Fruit fly (Drosophila melanogaster) whole organism, embryonic: ENCODE results near the gene wuho.
A peak's percentile ranks its signal among the peaks of the same experiment; 100 is the strongest.

Source experiments
- Antp ChIP-seq: fragments of 200-800 bp; sonication (Bioruptor generic); optimal IDR thresholded peaks from 3 replicates; lab custom pipeline; 2016; ENCODE audit warnings: missing biosample characterization, missing genetic modification characterization
- Asciz ChIP-seq: fragments of 200-800 bp; sonication (Bioruptor generic); optimal IDR thresholded peaks from 2 replicates; lab custom pipeline; 2017; ENCODE audit warnings: missing biosample characterization, mild to moderate bottlenecking, missing genetic modification characterization, missing genetic modification reagents
- Atf3 ChIP-seq: fragments of 200-800 bp; sonication (Bioruptor generic); optimal IDR thresholded peaks from 3 replicates; lab custom pipeline; 2016; ENCODE audit warnings: missing biosample characterization, missing genetic modification characterization
- CG10543 ChIP-seq: fragments of 200-800 bp; sonication (Bioruptor generic); optimal IDR thresholded peaks from 3 replicates; lab custom pipeline; 2017; ENCODE audit warnings: missing biosample characterization, mild to moderate bottlenecking, missing genetic modification characterization, moderate library complexity
- CG10565 ChIP-seq: fragments of 200-800 bp; sonication (Bioruptor generic); optimal IDR thresholded peaks from 3 replicates; lab custom pipeline; 2016; ENCODE audit warnings: missing biosample characterization, mild to moderate bottlenecking, missing genetic modification characterization
- CG11695 ChIP-seq: fragments of 200-800 bp; sonication (Bioruptor generic); IDR thresholded peaks from 3 replicates; pipeline ENCODE4 v1.3.6; 2022; ENCODE audit warnings: missing biosample characterization, missing genetic modification characterization
- CG13894 ChIP-seq: fragments of 200-800 bp; sonication (Bioruptor generic); optimal IDR thresholded peaks from 3 replicates; lab custom pipeline; 2018; ENCODE audit warnings: missing biosample characterization, mild to moderate bottlenecking, missing genetic modification characterization, moderate library complexity
- CG16813 ChIP-seq: fragments of 200-800 bp; sonication (Bioruptor generic); IDR thresholded peaks from 3 replicates; pipeline ENCODE4 v1.3.6; 2022; ENCODE audit warnings: missing biosample characterization, missing genetic modification characterization; ENCODE audit not compliant: partially characterized antibody
- CG17361 ChIP-seq: fragments of 200-800 bp; sonication (Bioruptor generic); IDR thresholded peaks from 3 replicates; pipeline ENCODE4 v1.3.6; 2022; ENCODE audit warnings: missing biosample characterization, missing genetic modification characterization
- CG17912 ChIP-seq: fragments of 200-800 bp; sonication (Bioruptor generic); optimal IDR thresholded peaks from 2 replicates; lab custom pipeline; 2018; ENCODE audit warnings: missing biosample characterization, mild to moderate bottlenecking, missing genetic modification characterization
- CG18619 ChIP-seq: fragments of 200-800 bp; sonication (Bioruptor generic); optimal IDR thresholded peaks from 3 replicates; lab custom pipeline; 2017; ENCODE audit warnings: missing biosample characterization, mild to moderate bottlenecking, missing genetic modification characterization
- CG3281 ChIP-seq: fragments of 200-800 bp; sonication (Bioruptor generic); optimal IDR thresholded peaks from 3 replicates; lab custom pipeline; 2017; ENCODE audit warnings: missing biosample characterization, mild to moderate bottlenecking, missing genetic modification characterization
- CG34376 ChIP-seq: fragments of 200-800 bp; sonication (Bioruptor generic); optimal IDR thresholded peaks from 2 replicates; lab custom pipeline; 2018; ENCODE audit warnings: missing biosample characterization, mild to moderate bottlenecking, missing genetic modification characterization
- CG4404 ChIP-seq: fragments of 200-800 bp; sonication (Bioruptor generic); IDR thresholded peaks from 2 replicates; pipeline ENCODE4 v1.3.6; 2022; ENCODE audit warnings: missing biosample characterization, missing genetic modification characterization
- CG6765 ChIP-seq: fragments of 200-800 bp; sonication (Bioruptor generic); optimal IDR thresholded peaks from 3 replicates; lab custom pipeline; 2017; ENCODE audit warnings: missing biosample characterization, mild to moderate bottlenecking, missing genetic modification characterization
- CG7987 ChIP-seq: fragments of 200-800 bp; sonication (Bioruptor generic); optimal IDR thresholded peaks from 2 replicates; lab custom pipeline; 2018; ENCODE audit warnings: missing biosample characterization, mild to moderate bottlenecking, missing genetic modification characterization, moderate library complexity
- CG8765 ChIP-seq: fragments of 200-800 bp; sonication (Bioruptor generic); IDR thresholded peaks from 2 replicates; pipeline ENCODE4 v1.3.6; 2022; ENCODE audit warnings: missing biosample characterization, missing genetic modification characterization
- CG9437 ChIP-seq: fragments of 200-800 bp; sonication (Bioruptor generic); optimal IDR thresholded peaks from 2 replicates; lab custom pipeline; 2018; ENCODE audit warnings: missing biosample characterization, mild to moderate bottlenecking, missing genetic modification characterization
- CG9727 ChIP-seq: fragments of 200-800 bp; sonication (Bioruptor generic); optimal IDR thresholded peaks from 3 replicates; lab custom pipeline; 2017; ENCODE audit warnings: missing biosample characterization, mild to moderate bottlenecking, missing genetic modification characterization
- CTCF ChIP-seq: fragments of 200-800 bp; sonication (Bioruptor generic); optimal IDR thresholded peaks from 2 replicates; lab custom pipeline; 2017; ENCODE audit warnings: missing biosample characterization, mild to moderate bottlenecking, missing genetic modification characterization, moderate library complexity
- E2f1 ChIP-seq: fragments of 200-800 bp; sonication (Bioruptor generic); IDR thresholded peaks from 2 replicates; pipeline ENCODE4 v1.3.6; 2022; ENCODE audit warnings: missing biosample characterization, missing genetic modification characterization
- Hsf ChIP-seq: fragments of 200-800 bp; sonication (Bioruptor generic); optimal IDR thresholded peaks from 3 replicates; lab custom pipeline; 2016; ENCODE audit warnings: missing biosample characterization, missing genetic modification characterization
- Lpt ChIP-seq: fragments of >200 bp; optimal IDR thresholded peaks from 2 replicates; lab custom pipeline; 2018; ENCODE audit warnings: missing biosample characterization, missing genetic modification characterization
- MTF-1 ChIP-seq: fragments of 200-800 bp; sonication (Bioruptor generic); optimal IDR thresholded peaks from 2 replicates; lab custom pipeline; 2018; ENCODE audit warnings: missing biosample characterization, mild to moderate bottlenecking, missing genetic modification characterization, borderline replicate concordance
- Mad ChIP-seq: fragments of 200-800 bp; sonication (Bioruptor generic); optimal IDR thresholded peaks from 2 replicates; lab custom pipeline; 2016; ENCODE audit warnings: missing biosample characterization, missing genetic modification characterization
- Max ChIP-seq: fragments of 200-800 bp; sonication (Bioruptor generic); optimal IDR thresholded peaks from 2 replicates; lab custom pipeline; 2016; ENCODE audit warnings: missing biosample characterization, mild to moderate bottlenecking, missing genetic modification characterization
- NC2α ChIP-seq: fragments of 200-800 bp; sonication (Bioruptor generic); optimal IDR thresholded peaks from 2 replicates; lab custom pipeline; 2016; ENCODE audit warnings: missing biosample characterization, missing genetic modification characterization
- Nf-YB ChIP-seq: fragments of 200-800 bp; sonication (Bioruptor generic); optimal IDR thresholded peaks from 3 replicates; lab custom pipeline; 2019; ENCODE audit warnings: missing biosample characterization, mild to moderate bottlenecking, missing genetic modification characterization, moderate library complexity
- Oaz ChIP-seq: fragments of 200-800 bp; sonication (Bioruptor generic); IDR thresholded peaks from 2 replicates; pipeline ENCODE4 v1.3.6; 2022; ENCODE audit warnings: missing biosample characterization, missing genetic modification characterization
- Rx ChIP-seq: fragments of 200-800 bp; sonication (Bioruptor generic); IDR thresholded peaks from 2 replicates; pipeline ENCODE4 v1.3.6; 2022; ENCODE audit warnings: missing biosample characterization, missing genetic modification characterization
- Scr ChIP-seq: fragments of 200-800 bp; sonication (Bioruptor generic); IDR thresholded peaks from 2 replicates; pipeline ENCODE4 v1.3.6; 2022; ENCODE audit warnings: missing biosample characterization, missing genetic modification characterization; ENCODE audit not compliant: partially characterized antibody
- Six4 ChIP-seq: fragments of 200-800 bp; sonication (Bioruptor generic); optimal IDR thresholded peaks from 2 replicates; lab custom pipeline; 2016; ENCODE audit warnings: missing biosample characterization, missing genetic modification characterization
- Spps ChIP-seq: fragments of 200-800 bp; sonication (Bioruptor generic); optimal IDR thresholded peaks from 2 replicates; lab custom pipeline; 2018; ENCODE audit warnings: missing biosample characterization, mild to moderate bottlenecking, missing genetic modification characterization
- ase ChIP-seq: fragments of 200-800 bp; sonication (Bioruptor generic); IDR thresholded peaks from 3 replicates; pipeline ENCODE4 v1.3.6; 2022; ENCODE audit warnings: missing biosample characterization, missing genetic modification characterization
- bigmax ChIP-seq: fragments of 200-800 bp; sonication (Bioruptor generic); optimal IDR thresholded peaks from 2 replicates; lab custom pipeline; 2018; ENCODE audit warnings: missing biosample characterization, mild to moderate bottlenecking, missing genetic modification characterization
- ci ChIP-seq: fragments of 200-800 bp; sonication (Bioruptor generic); IDR thresholded peaks from 3 replicates; pipeline ENCODE4 v1.3.6; 2022; ENCODE audit warnings: missing biosample characterization, missing genetic modification characterization
- crol ChIP-seq: fragments of 200-800 bp; sonication (Bioruptor generic); IDR thresholded peaks from 2 replicates; pipeline ENCODE4 v1.3.6; 2022; ENCODE audit warnings: missing biosample characterization, missing genetic modification characterization
- da ChIP-seq: fragments of 200-800 bp; sonication (Bioruptor generic); optimal IDR thresholded peaks from 2 replicates; lab custom pipeline; 2016; ENCODE audit warnings: missing biosample characterization, missing genetic modification characterization
- dati ChIP-seq: fragments of 200-800 bp; sonication (Bioruptor generic); IDR thresholded peaks from 2 replicates; pipeline ENCODE4 v1.3.6; 2022; ENCODE audit warnings: missing biosample characterization, missing genetic modification characterization
- dmrt11E ChIP-seq: fragments of 200-800 bp; sonication (Bioruptor generic); optimal IDR thresholded peaks from 3 replicates; lab custom pipeline; 2018; ENCODE audit warnings: missing biosample characterization, mild to moderate bottlenecking, missing genetic modification characterization, moderate library complexity
- fd102C ChIP-seq: fragments of 200-800 bp; sonication (Bioruptor generic); optimal IDR thresholded peaks from 2 replicates; lab custom pipeline; 2018; ENCODE audit warnings: missing biosample characterization, mild to moderate bottlenecking, missing genetic modification characterization, moderate library complexity
- gsb-n ChIP-seq: fragments of 200-800 bp; sonication (Bioruptor generic); optimal IDR thresholded peaks from 3 replicates; lab custom pipeline; 2018; ENCODE audit warnings: missing biosample characterization, mild to moderate bottlenecking, missing genetic modification characterization
- h ChIP-seq: fragments of >200 bp; optimal IDR thresholded peaks from 2 replicates; lab custom pipeline; 2017
- kni ChIP-seq: fragments of 200-800 bp; sonication (Bioruptor generic); optimal IDR thresholded peaks from 3 replicates; lab custom pipeline; 2017; ENCODE audit warnings: mild to moderate bottlenecking, missing biosample characterization, missing genetic modification reagents, missing genetic modification characterization
- lilli ChIP-seq: fragments of 200-800 bp; sonication (Bioruptor generic); optimal IDR thresholded peaks from 3 replicates; lab custom pipeline; 2016; ENCODE audit warnings: missing biosample characterization, missing genetic modification characterization
- lola ChIP-seq, 3 experiments: fragments of >200 bp in 2 of 3; fragments of 200-800 bp in 1 of 3; sonication (Bioruptor generic) in 1 of 3; optimal IDR thresholded peaks; 2 replicates each; lab custom pipeline; 2017 to 2019; ENCODE audit warnings: missing biosample characterization in 3 of 3, missing genetic modification characterization in 3 of 3, mild to moderate bottlenecking in 1 of 3, moderate library complexity in 1 of 3
- pnt ChIP-seq: fragments of 200-800 bp; sonication (Bioruptor generic); optimal IDR thresholded peaks from 3 replicates; lab custom pipeline; 2016; ENCODE audit warnings: missing biosample characterization, missing genetic modification characterization
- sug ChIP-seq: fragments of 200-800 bp; optimal IDR thresholded peaks from 2 replicates; lab custom pipeline; 2019; ENCODE audit warnings: missing biosample characterization, mild to moderate bottlenecking, missing genetic modification characterization, moderate library complexity
- tll ChIP-seq, 2 experiments: fragments of 200-800 bp in 1 of 2; fragments of >200 bp in 1 of 2; sonication (Bioruptor generic) in 1 of 2; optimal IDR thresholded peaks; 2 replicates each; lab custom pipeline; 2017 to 2019; ENCODE audit warnings: missing biosample characterization in 2 of 2, missing genetic modification characterization in 2 of 2, mild to moderate bottlenecking in 1 of 2, moderate library complexity in 1 of 2
- vnd ChIP-seq: fragments of 200-800 bp; sonication (Bioruptor generic); IDR thresholded peaks from 3 replicates; pipeline ENCODE4 v1.3.6; 2022; ENCODE audit warnings: missing biosample characterization, missing genetic modification characterization; ENCODE audit not compliant: partially characterized antibody
- zfh2 ChIP-seq: fragments of 200-800 bp; sonication (Bioruptor generic); optimal IDR thresholded peaks from 2 replicates; lab custom pipeline; 2016; ENCODE audit warnings: missing biosample characterization, missing genetic modification characterization

The wuho gene

dm6 chrX:6295129-6295539, 7.2 kb downstream of the wuho start, which contains the start of the genes CG15891 and CG3815 (continued):
- TF ChIP-seq CG34376: peak; percentile 67
- peak; percentile 2 for TF ChIP-seq Max (GFP tag; lab: Kevin White, UChicago)
- TF ChIP-seq dmrt11E (tag; lab: Kevin White, UChicago): peak; percentile 34
- TF ChIP-seq CG13894 (tag; lab: Kevin White, UChicago): peak; percentile 57
- 0 out of 3 replicates have a peak, but pooled peaks have one; percentile 40 for TF ChIP-seq ci
- TF ChIP-seq CG10565 (GFP tag; lab: Kevin White, UChicago): no peak
- TF ChIP-seq Mad (GFP tag; lab: Kevin White, UChicago): peak; percentile 12
- TF ChIP-seq fd102C: no peak
- peak; percentile 3 for TF ChIP-seq Nf-YB (GFP tag; lab: Kevin White, UChicago)
- peak in 1 of 3 experiments; percentile 56 for TF ChIP-seq lola (GFP tag; optimal IDR thresholded peaks at IDR 0.05; lab: Kevin White, UChicago)
- no peak for TF ChIP-seq CG10543
- no peak; the same call in none of the 3 replicates for TF ChIP-seq CG17361 (GFP tag; lab: Robert Waterston, UW)
- TF ChIP-seq CG9727: peak; percentile 52
- 0 out of 2 replicates have a peak, but pooled peaks have one; percentile 27 for TF ChIP-seq CG8765
- no peak for TF ChIP-seq bigmax
- TF ChIP-seq Lpt: no peak
- TF ChIP-seq pnt (GFP tag; lab: Kevin White, UChicago): peak; percentile 25
- TF ChIP-seq CG11695 (GFP tag; lab: Robert Waterston, UW): no peak
- TF ChIP-seq CG4404: peak; percentile 54; the same call in 1 of the 2 replicates
- TF ChIP-seq Atf3: peak; percentile 53
- peak; percentile 80 for TF ChIP-seq CG9437 (GFP tag; lab: Kevin White, UChicago)
- TF ChIP-seq CG18619 (GFP tag; lab: Kevin White, UChicago): peak; percentile 69
- no peak for TF ChIP-seq NC2α (GFP tag; lab: Kevin White, UChicago)
- TF ChIP-seq Rx: peak; percentile 51; the same call in 1 of the 2 replicates
- peak; percentile 46; the same call in 2 of the 3 replicates for TF ChIP-seq CG16813 (GFP tag; lab: Robert Waterston, UW)
- no peak for TF ChIP-seq CG6765 (GFP tag; lab: Kevin White, UChicago)
- peak; percentile 72 for TF ChIP-seq zfh2 (GFP tag; lab: Kevin White, UChicago)
- no peak for TF ChIP-seq da (GFP tag; lab: Kevin White, UChicago)
- peak; percentile 68 for TF ChIP-seq lilli
- TF ChIP-seq Oaz: no peak
- peak; percentile 55; the same call in 1 of the 2 replicates for TF ChIP-seq Scr (GFP tag; lab: Robert Waterston, UW)
- no peak for TF ChIP-seq kni
- TF ChIP-seq dati: no peak
- TF ChIP-seq tll (GFP tag; optimal IDR thresholded peaks at IDR 0.05; lab: Kevin White, UChicago): peak; percentile 24 to 36
- TF ChIP-seq ase (GFP tag; lab: Robert Waterston, UW): no peak
- TF ChIP-seq Hsf (GFP tag; lab: Kevin White, UChicago): peak; percentile 47
- TF ChIP-seq MTF-1 (GFP tag; lab: Kevin White, UChicago): no peak
- peak; percentile 68 for TF ChIP-seq CG3281 (GFP tag; lab: Kevin White, UChicago)
- TF ChIP-seq Antp: peak; percentile 22
- peak; percentile 76 for TF ChIP-seq sug
- no peak for TF ChIP-seq CG17912 (GFP tag; lab: Kevin White, UChicago)
- peak; percentile 57 for TF ChIP-seq crol (GFP tag; lab: Robert Waterston, UW)
- peak; percentile 2 for TF ChIP-seq CTCF (GFP tag; lab: Kevin White, UChicago)
- no peak for TF ChIP-seq CG7987 (GFP tag; lab: Kevin White, UChicago)
- 0 out of 2 replicates have a peak, but pooled peaks have one; percentile 12 for TF ChIP-seq E2f1 (GFP tag; lab: Robert Waterston, UW)
- TF ChIP-seq Six4: no peak
- no peak for TF ChIP-seq vnd (GFP tag; lab: Robert Waterston, UW)
- no peak for TF ChIP-seq Asciz (GFP tag; lab: Kevin White, UChicago)
- TF ChIP-seq h (lab: Kevin White, UChicago): no peak
- TF ChIP-seq gsb-n (tag; lab: Kevin White, UChicago): no peak
- no peak for TF ChIP-seq Spps (tag; lab: Kevin White, UChicago)
